Fruit fly (Drosophila melanogaster) whole organism, embryonic: Measurements from ENCODE around the gene CG13690.

Experiments
- CG11247 ChIP-seq: fragments of 200-800 bp; sonication (Bioruptor generic); IDR thresholded peaks from 2 replicates; pipeline ENCODE4 v1.3.6; 2022; ENCODE audit warnings: missing biosample characterization, missing genetic modification characterization
- CG11504 ChIP-seq: fragments of 200-800 bp; sonication (Bioruptor generic); optimal IDR thresholded peaks from 3 replicates; lab custom pipeline; 2019; ENCODE audit warnings: missing biosample characterization, mild to moderate bottlenecking, missing genetic modification characterization, moderate library complexity
- CG14667 ChIP-seq: fragments of 200-800 bp; sonication (Bioruptor generic); IDR thresholded peaks from 2 replicates; pipeline ENCODE4 v1.3.6; 2022; ENCODE audit warnings: missing biosample characterization, missing genetic modification characterization
- CG15696 ChIP-seq: fragments of 200-800 bp; sonication (Bioruptor generic); optimal IDR thresholded peaks from 2 replicates; lab custom pipeline; 2019; ENCODE audit warnings: missing biosample characterization, mild to moderate bottlenecking, missing genetic modification characterization, moderate library complexity
- CG1602 ChIP-seq: fragments of 200-800 bp; sonication (Bioruptor generic); optimal IDR thresholded peaks from 3 replicates; lab custom pipeline; 2016; ENCODE audit warnings: missing biosample characterization, missing genetic modification characterization
- CG16813 ChIP-seq: fragments of 200-800 bp; sonication (Bioruptor generic); IDR thresholded peaks from 3 replicates; pipeline ENCODE4 v1.3.6; 2022; ENCODE audit warnings: missing biosample characterization, missing genetic modification characterization; ENCODE audit not compliant: partially characterized antibody
- CG17359 ChIP-seq: fragments of 200-800 bp; sonication (Bioruptor generic); optimal IDR thresholded peaks from 3 replicates; lab custom pipeline; 2018; ENCODE audit warnings: missing biosample characterization, mild to moderate bottlenecking, missing genetic modification characterization, moderate library complexity
- CG17385 ChIP-seq: fragments of 200-800 bp; sonication (Bioruptor generic); optimal IDR thresholded peaks from 3 replicates; lab custom pipeline; 2018; ENCODE audit warnings: missing biosample characterization, mild to moderate bottlenecking, missing genetic modification characterization
- CG1832 ChIP-seq: fragments of 200-800 bp; sonication (Bioruptor generic); optimal IDR thresholded peaks from 2 replicates; lab custom pipeline; 2017; ENCODE audit warnings: missing biosample characterization, mild to moderate bottlenecking, missing genetic modification characterization, inconsistent platforms
- CG18599 ChIP-seq: fragments of 200-800 bp; sonication (Bioruptor generic); optimal IDR thresholded peaks from 3 replicates; lab custom pipeline; 2017; ENCODE audit warnings: missing biosample characterization, missing genetic modification characterization, mild to moderate bottlenecking, moderate library complexity, missing genetic modification reagents
- CG2678 ChIP-seq: fragments of 200-800 bp; sonication (Bioruptor generic); optimal IDR thresholded peaks from 3 replicates; lab custom pipeline; 2019; ENCODE audit warnings: missing biosample characterization, mild to moderate bottlenecking, missing genetic modification characterization, moderate library complexity
- CG33213 ChIP-seq: fragments of 200-800 bp; sonication (Bioruptor generic); optimal IDR thresholded peaks from 3 replicates; lab custom pipeline; 2016; ENCODE audit warnings: missing biosample characterization, missing genetic modification characterization
- CG33557 ChIP-seq: fragments of 200-800 bp; sonication (Bioruptor generic); optimal IDR thresholded peaks from 2 replicates; lab custom pipeline; 2019; ENCODE audit warnings: missing biosample characterization, mild to moderate bottlenecking, missing genetic modification characterization, moderate library complexity
- CG3847 ChIP-seq: fragments of 200-800 bp; sonication (Bioruptor generic); IDR thresholded peaks from 2 replicates; pipeline ENCODE4 v1.3.6; 2022; ENCODE audit warnings: missing biosample characterization, missing genetic modification characterization
- CG4424 ChIP-seq: fragments of 200-800 bp; sonication (Bioruptor generic); optimal IDR thresholded peaks from 3 replicates; lab custom pipeline; 2016; ENCODE audit warnings: missing biosample characterization, missing genetic modification characterization
- CG6813 ChIP-seq: fragments of 200-800 bp; sonication (Bioruptor generic); optimal IDR thresholded peaks from 2 replicates; lab custom pipeline; 2017; ENCODE audit warnings: missing biosample characterization, missing genetic modification characterization, mild to moderate bottlenecking, moderate library complexity, missing genetic modification reagents
- CG7357 ChIP-seq: fragments of 200-800 bp; sonication (Bioruptor generic); IDR thresholded peaks from 3 replicates; pipeline ENCODE4 v1.3.6; 2022; ENCODE audit warnings: missing biosample characterization, missing genetic modification characterization
- CG7928 ChIP-seq: fragments of 200-800 bp; sonication (Bioruptor generic); optimal IDR thresholded peaks from 2 replicates; lab custom pipeline; 2017; ENCODE audit warnings: missing biosample characterization, mild to moderate bottlenecking, missing genetic modification characterization
- CG9817 ChIP-seq: fragments of 200-800 bp; sonication (Bioruptor generic); optimal IDR thresholded peaks from 2 replicates; lab custom pipeline; 2018; ENCODE audit warnings: missing biosample characterization, mild to moderate bottlenecking, missing genetic modification characterization, moderate library complexity
- MTF-1 ChIP-seq: fragments of 200-800 bp; sonication (Bioruptor generic); optimal IDR thresholded peaks from 2 replicates; lab custom pipeline; 2018; ENCODE audit warnings: missing biosample characterization, mild to moderate bottlenecking, missing genetic modification characterization, borderline replicate concordance
- NK7.1 ChIP-seq: fragments of 200-800 bp; sonication (Bioruptor generic); optimal IDR thresholded peaks from 3 replicates; lab custom pipeline; 2016; ENCODE audit warnings: missing biosample characterization, missing genetic modification characterization
- Sry-β ChIP-seq: fragments of 200-800 bp; sonication (Bioruptor generic); optimal IDR thresholded peaks from 2 replicates; lab custom pipeline; 2018; ENCODE audit warnings: missing biosample characterization, mild to moderate bottlenecking, missing genetic modification characterization, moderate library complexity
- ase ChIP-seq: fragments of 200-800 bp; sonication (Bioruptor generic); IDR thresholded peaks from 3 replicates; pipeline ENCODE4 v1.3.6; 2022; ENCODE audit warnings: missing biosample characterization, missing genetic modification characterization
- bsh ChIP-seq, 2 experiments: fragments of 200-800 bp; sonication (Bioruptor generic); optimal IDR thresholded peaks; 2 replicates each; lab custom pipeline; 2017 to 2018; ENCODE audit warnings: mild to moderate bottlenecking in 2 of 2, missing biosample characterization in 2 of 2, missing genetic modification characterization in 2 of 2, moderate library complexity in 1 of 2
- corto ChIP-seq: fragments of 200-800 bp; sonication (Bioruptor generic); optimal IDR thresholded peaks from 2 replicates; lab custom pipeline; 2016; ENCODE audit warnings: missing biosample characterization, mild to moderate bottlenecking, missing genetic modification characterization, moderate library complexity
- dpn ChIP-seq, 2 experiments: fragments of 200-800 bp; sonication (Bioruptor generic); optimal IDR thresholded peaks; 3 replicates each; lab custom pipeline; 2016; ENCODE audit warnings: missing biosample characterization in 2 of 2, missing genetic modification characterization in 2 of 2
- fd3F ChIP-seq: fragments of 200-800 bp; sonication (Bioruptor generic); optimal IDR thresholded peaks from 2 replicates; lab custom pipeline; 2018; ENCODE audit warnings: missing biosample characterization, mild to moderate bottlenecking, missing genetic modification characterization, moderate library complexity
- jigr1 ChIP-seq: fragments of 200-800 bp; sonication (Bioruptor generic); IDR thresholded peaks from 3 replicates; pipeline ENCODE4 v1.3.6; 2022; ENCODE audit warnings: missing biosample characterization, missing genetic modification characterization
- jumu ChIP-seq: fragments of 200-800 bp; sonication (Bioruptor generic); optimal IDR thresholded peaks from 3 replicates; lab custom pipeline; 2016; ENCODE audit warnings: missing biosample characterization, missing genetic modification characterization
- lbe ChIP-seq: fragments of 200-800 bp; sonication (Bioruptor generic); optimal IDR thresholded peaks from 2 replicates; lab custom pipeline; 2016; ENCODE audit warnings: missing biosample characterization, mild to moderate bottlenecking, missing genetic modification characterization
- pum ChIP-seq: fragments of 200-800 bp; sonication (Bioruptor generic); optimal IDR thresholded peaks from 2 replicates; lab custom pipeline; 2016; ENCODE audit warnings: missing biosample characterization, missing genetic modification characterization
- run ChIP-seq: fragments of 200-800 bp; sonication (Bioruptor generic); optimal IDR thresholded peaks from 3 replicates; lab custom pipeline; 2018; ENCODE audit warnings: missing biosample characterization, mild to moderate bottlenecking, missing genetic modification characterization
- salm ChIP-seq: fragments of 200-800 bp; sonication (Bioruptor generic); optimal IDR thresholded peaks from 2 replicates; lab custom pipeline; 2018; ENCODE audit warnings: missing biosample characterization, mild to moderate bottlenecking, missing genetic modification characterization
- sens ChIP-seq: fragments of 200-800 bp; sonication (Bioruptor generic); peaks from one replicate; lab custom pipeline; 2016; ENCODE audit warnings: missing biosample characterization, missing genetic modification characterization
- sisA ChIP-seq: fragments of 200-800 bp; sonication (Bioruptor generic); IDR thresholded peaks from 2 replicates; pipeline ENCODE4 v1.3.6; 2022; ENCODE audit warnings: missing biosample characterization, missing genetic modification characterization
- ssp ChIP-seq: fragments of 200-800 bp; sonication (Bioruptor generic); IDR thresholded peaks from 2 replicates; pipeline ENCODE4 v1.3.6; 2022; ENCODE audit warnings: missing biosample characterization, missing genetic modification characterization
- usp ChIP-seq: fragments of >200 bp; optimal IDR thresholded peaks from 2 replicates; lab custom pipeline; 2017; ENCODE audit warnings: missing biosample characterization, missing genetic modification characterization
- zfh1 ChIP-seq: fragments of 200-800 bp; sonication (Bioruptor generic); IDR thresholded peaks from 3 replicates; pipeline ENCODE4 v1.3.6; 2022; ENCODE audit warnings: missing biosample characterization, missing genetic modification characterization

The CG13690 gene

dm6 chr2L:425491-425890, 6.0 kb upstream of the CG13690 start (continued):
- TF ChIP-seq CG6813 (GFP tag; lab: Kevin White, UChicago), result peak; percentile 56
- TF ChIP-seq sisA (GFP tag; lab: Robert Waterston, UW), result no peak
- no peak for TF ChIP-seq run
- TF ChIP-seq CG14667, result no peak
- no peak for TF ChIP-seq CG1832 (GFP tag; lab: Kevin White, UChicago)
- peak in 1 of 2 experiments; percentile 29 for TF ChIP-seq bsh (GFP tag; optimal IDR thresholded peaks at IDR 0.05; lab: Kevin White, UChicago)
- TF ChIP-seq ase, result no peak
- no peak for TF ChIP-seq CG15696 (tag; lab: Kevin White, UChicago)
- no peak for TF ChIP-seq CG4424 (GFP tag; lab: Kevin White, UChicago)
- no peak for TF ChIP-seq CG33213 (GFP tag; lab: Kevin White, UChicago)
- TF ChIP-seq CG2678, result peak; percentile 43
- no peak for TF ChIP-seq CG17359 (tag; lab: Kevin White, UChicago)
- TF ChIP-seq usp (GFP tag; lab: Kevin White, UChicago), result no peak
- no peak for TF ChIP-seq Sry-β (GFP tag; lab: Kevin White, UChicago)
- TF ChIP-seq pum, result no peak
- TF ChIP-seq CG11247 (GFP tag; lab: Robert Waterston, UW), result no peak
- TF ChIP-seq CG33557 (GFP tag; lab: Kevin White, UChicago), result no peak
- TF ChIP-seq jumu (GFP tag; lab: Kevin White, UChicago), result no peak
- TF ChIP-seq CG1602 (GFP tag; lab: Kevin White, UChicago), result no peak
- TF ChIP-seq ssp (GFP tag; lab: Robert Waterston, UW), result no peak
- no peak for TF ChIP-seq CG9817
- peak; percentile 21 for TF ChIP-seq salm
- peak; percentile 6 for TF ChIP-seq fd3F
- TF ChIP-seq CG7357, result no peak
- TF ChIP-seq dpn (GFP tag; optimal IDR thresholded peaks at IDR 0.05; lab: Kevin White, UChicago), result no peak
- TF ChIP-seq CG3847, result no peak
- peak; percentile 30 for TF ChIP-seq CG18599 (GFP tag; lab: Kevin White, UChicago)
- peak; percentile 12 for TF ChIP-seq CG11504 (tag; lab: Kevin White, UChicago)
- no peak for TF ChIP-seq jigr1 (GFP tag; lab: Robert Waterston, UW)
- peak; percentile 19 for TF ChIP-seq MTF-1 (GFP tag; lab: Kevin White, UChicago)

dm6 chr2L:423160-423559, 3.7 kb upstream of the CG13690 start:
- TF ChIP-seq NK7.1, result no peak
- no peak for TF ChIP-seq CG7928 (GFP tag; lab: Kevin White, UChicago)
- peak; percentile 39 for TF ChIP-seq sens (GFP tag; lab: Kevin White, UChicago)
- peak; percentile 86 for TF ChIP-seq lbe
- TF ChIP-seq corto, result peak; percentile 68
- peak in 1 of 2 experiments; percentile 28 for TF ChIP-seq bsh (GFP tag; optimal IDR thresholded peaks at IDR 0.05; lab: Kevin White, UChicago)
- no peak for TF ChIP-seq CG16813 (GFP tag; lab: Robert Waterston, UW)

dm6 chr2L:422573-422972, 3.1 kb upstream of the CG13690 start, which contains the start of gene BBS8:
TSS of gene BBS8 (plus strand) at chr2L:422873.
- TF ChIP-seq zfh1 (no peak), CG17385 (no peak)
